Worm (Caenorhabditis elegans) whole organism, midembryonic: ENCODE results near the gene cutl-28.

ENCODE experiments used
- cog-1 ChIP-seq: sonication (generic microtip); optimal IDR thresholded peaks from 2 replicates; lab custom pipeline; 2016; ENCODE audit warnings: missing genetic modification characterization, missing compliant biosample characterization
- flt-1 ChIP-seq: fragments of 200-800 bp; sonication (Bioruptor generic); IDR thresholded peaks from 2 replicates; pipeline ENCODE4 v1.3.6; 2022; ENCODE audit warnings: missing genetic modification characterization, missing compliant biosample characterization
- klf-2 ChIP-seq: fragments of 200-800 bp; sonication (Bioruptor generic); conservative IDR thresholded peaks from 2 replicates; pipeline ENCODE4 v1.3.6; 2022; ENCODE audit warnings: missing genetic modification reagents, missing genetic modification characterization, missing compliant biosample characterization
- med-1 ChIP-seq: sonication (generic microtip); optimal IDR thresholded peaks from 2 replicates; lab custom pipeline; 2017; ENCODE audit warnings: missing genetic modification characterization, mild to moderate bottlenecking, missing compliant biosample characterization, antibody characterized with exemption, missing genetic modification reagents; ENCODE audit not compliant: insufficient read depth
- ref-1 ChIP-seq: fragments of 200-800 bp; sonication (Bioruptor generic); conservative IDR thresholded peaks from 2 replicates; pipeline ENCODE4 v1.3.6; 2022; ENCODE audit warnings: missing genetic modification reagents, missing genetic modification characterization, missing compliant biosample characterization
- tab-1 ChIP-seq: fragments of 200-800 bp; sonication (Bioruptor generic); IDR thresholded peaks from 2 replicates; pipeline ENCODE4 v1.3.6; 2022; ENCODE audit warnings: missing genetic modification characterization, missing compliant biosample characterization
- ztf-29 ChIP-seq: fragments of 200-800 bp; sonication (Bioruptor generic); IDR thresholded peaks from 2 replicates; pipeline ENCODE4 v1.3.6; 2022; ENCODE audit warnings: missing genetic modification reagents, missing genetic modification characterization, missing compliant biosample characterization

DNA sequence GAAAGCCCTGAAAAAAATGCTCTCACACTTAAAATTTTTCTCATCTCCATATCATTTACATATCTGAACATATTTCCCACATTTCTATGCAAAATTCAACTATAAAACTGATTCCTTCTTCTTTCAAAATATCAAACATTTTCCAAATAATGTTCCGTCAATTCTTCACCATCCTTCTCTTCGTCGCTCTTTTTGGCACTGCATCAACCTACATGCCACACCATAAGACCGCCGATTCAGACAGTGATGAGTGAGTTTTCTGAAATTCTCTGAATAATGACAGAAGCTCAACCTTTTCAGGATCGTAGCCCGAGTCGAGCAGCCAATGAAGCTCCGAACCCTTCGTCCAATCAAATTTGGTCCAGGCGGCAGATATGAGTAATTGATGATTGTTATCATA is 8.0 kb upstream of the cutl-28 start, which contains the start of gene K11H12.5:
- no peak for TF ChIP-seq flt-1 (GFP tag; lab: Robert Waterston, UW)
- no peak for TF ChIP-seq tab-1
- no peak for TF ChIP-seq ref-1
- no peak for TF ChIP-seq klf-2 (GFP tag; lab: Robert Waterston, UW)
- no peak for TF ChIP-seq med-1
- no peak for TF ChIP-seq cog-1
- TF ChIP-seq ztf-29 (GFP tag; lab: Robert Waterston, UW): no peak
